Worm (Caenorhabditis elegans) whole organism, L4 larva: ENCODE data around the gene F59B10.4.

Experiments
- D1046.2 ChIP-seq: fragments of 200-800 bp; sonication (Bioruptor generic); IDR thresholded peaks from 2 replicates; pipeline ENCODE4 v1.3.6; 2022; ENCODE audit warnings: missing genetic modification characterization, missing compliant biosample characterization
- F10B5.3 ChIP-seq: sonication (generic microtip); optimal IDR thresholded peaks from 2 replicates; lab custom pipeline; 2016; ENCODE audit warnings: mild to moderate bottlenecking, missing genetic modification characterization, missing compliant biosample characterization
- F37D6.2 ChIP-seq: sonication (generic microtip); optimal IDR thresholded peaks from 2 replicates; lab custom pipeline; 2016; ENCODE audit warnings: mild to moderate bottlenecking, missing genetic modification characterization, missing compliant biosample characterization
- Y105C5A.15 ChIP-seq: fragments of 200-800 bp; sonication (Bioruptor generic); IDR thresholded peaks from 2 replicates; pipeline ENCODE4 v1.3.6; 2022; ENCODE audit warnings: missing genetic modification characterization, missing compliant biosample characterization
- ZK337.2 ChIP-seq: fragments of 200-800 bp; sonication (Bioruptor generic); IDR thresholded peaks from 2 replicates; pipeline ENCODE4 v1.3.6; 2022; ENCODE audit warnings: missing genetic modification reagents, missing genetic modification characterization, missing compliant biosample characterization
- aly-2 ChIP-seq: sonication (generic microtip); optimal IDR thresholded peaks from 2 replicates; lab custom pipeline; 2018; ENCODE audit warnings: missing biosample characterization, missing genetic modification characterization
- ama-1 ChIP-seq: fragments of 150-350 bp; optimal IDR thresholded peaks from 2 replicates; lab custom pipeline; 2014; ENCODE audit warnings: inconsistent platforms, mixed read lengths
- attf-4 ChIP-seq: sonication (generic microtip); optimal IDR thresholded peaks from 3 replicates; lab custom pipeline; 2017; ENCODE audit warnings: missing biosample characterization, missing genetic modification characterization
- ceh-32 ChIP-seq: sonication (generic microtip); optimal IDR thresholded peaks from 2 replicates; lab custom pipeline; 2016; ENCODE audit warnings: mild to moderate bottlenecking, missing genetic modification characterization, missing compliant biosample characterization; ENCODE audit not compliant: poor library complexity
- ces-1 ChIP-seq: fragments of 150-350 bp; sonication (generic microtip); optimal IDR thresholded peaks from 4 replicates; lab custom pipeline; 2014; ENCODE audit warnings: missing biosample characterization, missing genetic modification reagents, missing genetic modification characterization
- ctbp-1 ChIP-seq: fragments of 200-800 bp; sonication (Bioruptor generic); IDR thresholded peaks from 2 replicates; pipeline ENCODE4 v1.3.6; 2022; ENCODE audit warnings: missing genetic modification reagents, missing genetic modification characterization, missing compliant biosample characterization
- daf-12 ChIP-seq: fragments of 150-350 bp; optimal IDR thresholded peaks from 2 replicates; lab custom pipeline; 2014; ENCODE audit warnings: missing biosample characterization, missing genetic modification reagents, missing genetic modification characterization
- daf-19 ChIP-seq: fragments of 200-800 bp; sonication (Bioruptor generic); conservative IDR thresholded peaks from 2 replicates; pipeline ENCODE4 v1.3.6; 2022; ENCODE audit warnings: missing genetic modification characterization, missing compliant biosample characterization
- daf-8 ChIP-seq: fragments of 200-800 bp; sonication (Bioruptor generic); IDR thresholded peaks from 2 replicates; pipeline ENCODE4 v1.3.6; 2022; ENCODE audit warnings: missing genetic modification characterization, missing compliant biosample characterization
- dmd-9 ChIP-seq: fragments of 200-800 bp; sonication (Bioruptor generic); IDR thresholded peaks from 2 replicates; pipeline ENCODE4 v1.3.6; 2022; ENCODE audit warnings: missing genetic modification reagents, missing genetic modification characterization, missing compliant biosample characterization
- duxl-1 ChIP-seq: sonication (generic microtip); optimal IDR thresholded peaks from 2 replicates; lab custom pipeline; 2016; ENCODE audit warnings: mild to moderate bottlenecking, missing genetic modification characterization, moderate library complexity, missing compliant biosample characterization; ENCODE audit not compliant: poor library complexity
- egl-27 ChIP-seq: sonication (generic microtip); optimal IDR thresholded peaks from 3 replicates; lab custom pipeline; 2017; ENCODE audit warnings: missing biosample characterization, missing genetic modification reagents, missing genetic modification characterization
- egl-43 ChIP-seq: fragments of 200-800 bp; sonication (Bioruptor generic); IDR thresholded peaks from 2 replicates; pipeline ENCODE4 v1.3.6; 2022; ENCODE audit warnings: missing genetic modification reagents, missing genetic modification characterization, missing compliant biosample characterization
- fkh-10 ChIP-seq: fragments of 150-350 bp; optimal IDR thresholded peaks from 2 replicates; lab custom pipeline; 2014; ENCODE audit warnings: missing biosample characterization, missing genetic modification reagents, missing genetic modification characterization
- fos-1 ChIP-seq: fragments of 150-350 bp; optimal IDR thresholded peaks from 2 replicates; lab custom pipeline; 2014; ENCODE audit warnings: missing biosample characterization, missing genetic modification characterization
- gei-8 ChIP-seq: fragments of 200-800 bp; sonication (Bioruptor generic); optimal IDR thresholded peaks from 2 replicates; lab custom pipeline; 2018; ENCODE audit warnings: mild to moderate bottlenecking, missing genetic modification characterization, missing compliant biosample characterization
- hlh-30 ChIP-seq: sonication (generic microtip); optimal IDR thresholded peaks from 2 replicates; lab custom pipeline; 2017; ENCODE audit warnings: antibody characterized with exemption, mild to moderate bottlenecking, missing genetic modification characterization, missing compliant biosample characterization; ENCODE audit not compliant: insufficient read depth
- hmg-1.1 ChIP-seq: fragments of 200-800 bp; sonication (Bioruptor generic); IDR thresholded peaks from 2 replicates; pipeline ENCODE4 v1.3.6; 2022; ENCODE audit warnings: missing genetic modification reagents, missing genetic modification characterization, missing compliant biosample characterization
- lin-13 ChIP-seq: fragments of 150-350 bp; optimal IDR thresholded peaks from 2 replicates; lab custom pipeline; 2014; ENCODE audit warnings: missing biosample characterization, missing genetic modification reagents, missing genetic modification characterization
- lin-29 ChIP-seq: fragments of 200-800 bp; sonication (Bioruptor generic); IDR thresholded peaks from 2 replicates; pipeline ENCODE4 v1.3.6; 2022; ENCODE audit warnings: missing genetic modification reagents, missing genetic modification characterization, missing compliant biosample characterization
- lsy-2 ChIP-seq, 2 experiments: fragments of 150-350 bp in 1 of 2; sonication (generic microtip) in 1 of 2; optimal IDR thresholded peaks; 2 replicates each; lab custom pipeline; 2014 to 2017; ENCODE audit warnings: missing biosample characterization in 2 of 2, missing genetic modification characterization in 2 of 2
- madf-9 ChIP-seq: fragments of 200-800 bp; sonication (Bioruptor generic); conservative IDR thresholded peaks from 2 replicates; pipeline ENCODE4 v1.3.6; 2022; ENCODE audit warnings: missing genetic modification reagents, missing genetic modification characterization, missing compliant biosample characterization
- mdl-1 ChIP-seq, 2 experiments: fragments of 150-350 bp in 1 of 2; sonication (generic microtip) in 1 of 2; optimal IDR thresholded peaks; 2 replicates each; lab custom pipeline; 2014 to 2017; ENCODE audit warnings: missing biosample characterization in 2 of 2, missing genetic modification characterization in 2 of 2
- mdt-29 ChIP-seq: fragments of 200-800 bp; sonication (Bioruptor generic); IDR thresholded peaks from 2 replicates; pipeline ENCODE4 v1.3.6; 2022; ENCODE audit warnings: missing genetic modification reagents, missing genetic modification characterization, missing compliant biosample characterization
- mes-2 ChIP-seq: sonication (generic microtip); optimal IDR thresholded peaks from 2 replicates; lab custom pipeline; 2016; ENCODE audit warnings: missing genotype, mild to moderate bottlenecking, missing genetic modification characterization, missing compliant biosample characterization; ENCODE audit not compliant: poor library complexity, severe bottlenecking
- mxl-3 ChIP-seq: fragments of 200-800 bp; sonication (Bioruptor generic); optimal IDR thresholded peaks from 2 replicates; lab custom pipeline; 2018; ENCODE audit warnings: mild to moderate bottlenecking, missing genetic modification characterization, missing compliant biosample characterization
- nhr-10 ChIP-seq: fragments of 150-350 bp; optimal IDR thresholded peaks from 2 replicates; lab custom pipeline; 2014; ENCODE audit warnings: missing biosample characterization, missing genetic modification characterization
- nhr-237 ChIP-seq: sonication (generic microtip); optimal IDR thresholded peaks from 2 replicates; lab custom pipeline; 2017; ENCODE audit warnings: missing biosample characterization, missing genetic modification characterization
- nhr-28 ChIP-seq: fragments of 150-350 bp; optimal IDR thresholded peaks from 2 replicates; lab custom pipeline; 2014; ENCODE audit warnings: missing biosample characterization, missing genetic modification characterization
- nhr-41 ChIP-seq: fragments of 200-800 bp; sonication (Bioruptor generic); IDR thresholded peaks from 2 replicates; pipeline ENCODE4 v1.3.6; 2022; ENCODE audit warnings: missing genetic modification reagents, missing genetic modification characterization, missing compliant biosample characterization
- nhr-42 ChIP-seq: fragments of 200-800 bp; sonication (Bioruptor generic); IDR thresholded peaks from 2 replicates; pipeline ENCODE4 v1.3.6; 2022; ENCODE audit warnings: missing genetic modification characterization, missing compliant biosample characterization
- nhr-48 ChIP-seq: sonication (generic microtip); optimal IDR thresholded peaks from 2 replicates; lab custom pipeline; 2016; ENCODE audit warnings: mild to moderate bottlenecking, missing genetic modification characterization, missing compliant biosample characterization
- nhr-6 ChIP-seq: fragments of 150-350 bp; optimal IDR thresholded peaks from 2 replicates; lab custom pipeline; 2014; ENCODE audit warnings: missing biosample characterization, missing genetic modification characterization
- nhr-76 ChIP-seq: fragments of 150-350 bp; optimal IDR thresholded peaks from 2 replicates; lab custom pipeline; 2014; ENCODE audit warnings: missing biosample characterization, missing genetic modification characterization
- nhr-77 ChIP-seq: fragments of 150-350 bp; optimal IDR thresholded peaks from 2 replicates; lab custom pipeline; 2014; ENCODE audit warnings: missing biosample characterization, missing genetic modification characterization
- pha-4 ChIP-seq, 2 experiments: fragments of 150-350 bp in 1 of 2; fragments of 200-800 bp in 1 of 2; sonication (Bioruptor generic) in 1 of 2; IDR thresholded peaks in 1 of 2; optimal IDR thresholded peaks in 1 of 2; 2 replicates each; pipeline versions ENCODE4 v1.3.6 to Lab custom; 2014 to 2022; ENCODE audit warnings: missing genetic modification characterization in 2 of 2, missing genetic modification reagents in 2 of 2, missing biosample characterization in 1 of 2, missing compliant biosample characterization in 1 of 2
- rbr-2 ChIP-seq: sonication (generic microtip); optimal IDR thresholded peaks from 2 replicates; lab custom pipeline; 2016; ENCODE audit warnings: missing genotype, missing genetic modification characterization, missing compliant biosample characterization
- sdz-12 ChIP-seq: fragments of 200-800 bp; sonication (Bioruptor generic); optimal IDR thresholded peaks from 2 replicates; lab custom pipeline; 2018; ENCODE audit warnings: mild to moderate bottlenecking, missing genetic modification characterization, missing compliant biosample characterization
- set-16 ChIP-seq: fragments of 200-800 bp; sonication (Bioruptor generic); IDR thresholded peaks from 2 replicates; pipeline ENCODE4 v1.3.6; 2022; ENCODE audit warnings: missing genetic modification reagents, missing genetic modification characterization, missing compliant biosample characterization
- snpc-4 ChIP-seq: fragments of 150-350 bp; optimal IDR thresholded peaks from 2 replicates; lab custom pipeline; 2014; ENCODE audit warnings: missing biosample characterization, missing genetic modification characterization
- spr-1 ChIP-seq: sonication (generic microtip); optimal IDR thresholded peaks from 2 replicates; lab custom pipeline; 2016; ENCODE audit warnings: mild to moderate bottlenecking, missing genetic modification characterization, missing compliant biosample characterization
- tra-1 ChIP-seq: fragments of 200-800 bp; sonication (Bioruptor generic); IDR thresholded peaks from 2 replicates; pipeline ENCODE4 v1.3.6; 2022; ENCODE audit warnings: missing genetic modification reagents, missing genetic modification characterization, missing compliant biosample characterization
- zfp-2 ChIP-seq: sonication (generic microtip); optimal IDR thresholded peaks from 2 replicates; lab custom pipeline; 2016; ENCODE audit warnings: mild to moderate bottlenecking, missing genetic modification characterization, missing compliant biosample characterization
- ztf-7 ChIP-seq: fragments of 150-350 bp; optimal IDR thresholded peaks from 2 replicates; lab custom pipeline; 2014; ENCODE audit warnings: missing biosample characterization, missing genetic modification characterization

F59B10.4 gene

DNA sequence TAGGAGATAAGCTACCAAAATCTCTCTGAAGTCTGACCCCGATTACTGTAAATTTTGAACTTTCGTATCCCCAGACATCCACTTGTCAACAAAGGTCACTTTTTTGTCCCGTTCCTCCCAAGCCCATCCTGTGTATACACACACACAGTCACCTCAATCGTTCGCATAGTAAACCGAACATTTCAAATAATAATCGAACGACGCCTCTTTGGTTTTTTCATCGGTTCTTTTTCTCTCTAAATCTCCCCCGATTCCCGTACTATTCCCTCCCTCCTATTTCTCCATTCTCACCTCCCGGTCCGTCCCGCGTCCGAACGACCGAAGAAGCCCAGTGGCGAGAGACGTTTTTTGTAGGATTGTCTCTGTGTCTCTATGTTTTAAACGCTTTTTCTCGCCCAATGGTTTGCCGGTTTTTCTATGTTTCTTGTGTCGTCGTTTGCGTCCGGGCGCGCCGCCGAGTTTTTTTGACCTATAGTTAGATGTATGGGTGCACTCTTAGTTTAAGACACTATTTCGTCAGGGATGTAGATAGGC, 10.4 kb upstream of the F59B10.4 start (continued):
- TF ChIP-seq lin-29 (no peak), rbr-2 (peak; percentile 27), zfp-2 (tag; lab: Kevin White, UChicago) (no peak), F37D6.2 (tag; lab: Kevin White, UChicago) (no peak), egl-43 (GFP tag; lab: Robert Waterston, UW) (no peak), mdl-1 (tag; optimal IDR thresholded peaks at IDR 0.05; lab: Kevin White, UChicago) (peak in 1 of 2 experiments; percentile 58), pha-4 (GFP tag; IDR thresholded peaks at IDR 0.05; lab: Robert Waterston, UW) (no peak), pha-4 (tag; optimal IDR thresholded peaks at IDR 0.05; lab: Kevin White, UChicago) (peak; percentile 86), lin-13 (GFP tag; lab: Kevin White, UChicago) (no peak), fos-1 (tag; lab: Kevin White, UChicago) (no peak), duxl-1 (tag; lab: Kevin White, UChicago) (no peak), nhr-6 (tag; lab: Kevin White, UChicago) (peak; percentile 33), egl-27 (no peak), daf-19 (GFP tag; lab: Robert Waterston, UW) (no peak), daf-8 (no peak), fkh-10 (no peak), mxl-3 (GFP tag; lab: Kevin White, UChicago) (no peak), ama-1 (lab: Kevin White, UChicago) (no peak), hlh-30 (tag; lab: Kevin White, UChicago) (peak; percentile 4), attf-4 (tag; lab: Kevin White, UChicago) (no peak)

DNA sequence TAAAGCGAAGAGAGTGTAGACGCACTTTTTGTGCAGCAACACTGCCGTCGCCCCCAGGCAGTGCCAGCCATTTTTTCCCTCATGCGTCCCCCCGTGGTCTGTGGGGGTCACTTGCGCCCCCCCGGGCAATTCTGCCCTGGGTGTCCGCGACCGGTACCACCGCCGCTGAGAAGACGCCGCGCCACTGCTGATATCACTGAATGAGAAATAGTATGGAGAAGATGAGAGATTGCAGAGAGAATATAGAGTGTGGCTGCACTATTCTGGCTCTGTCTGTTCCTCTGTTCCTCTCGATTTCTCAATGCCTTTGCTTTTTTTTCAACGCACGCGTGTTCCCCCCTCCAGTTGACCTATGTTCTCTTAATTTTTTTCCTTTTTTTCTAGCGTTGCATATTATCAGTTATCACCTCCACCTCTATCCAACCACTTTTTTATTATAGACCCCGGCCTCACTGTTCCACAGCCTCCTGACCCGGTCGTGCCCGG, 8.8 kb upstream of the F59B10.4 start, which contains the start of gene mab-10:
Gene mab-10 (plus strand): TSS at position 436 of the 486 bp plus-strand sequence.
- TF ChIP-seq sdz-12 (GFP tag; lab: Kevin White, UChicago) (no peak), ZK337.2 (GFP tag; lab: Robert Waterston, UW) (no peak), mes-2 (tag; lab: Kevin White, UChicago) (peak; percentile 55), mdl-1 (tag; optimal IDR thresholded peaks at IDR 0.05; lab: Kevin White, UChicago) (peak; percentile 14 to 80), snpc-4 (tag; lab: Kevin White, UChicago) (no peak), nhr-77 (no peak), pha-4 (GFP tag; IDR thresholded peaks at IDR 0.05; lab: Robert Waterston, UW) (peak; percentile 17; the same call in 1 of the 2 replicates), pha-4 (tag; optimal IDR thresholded peaks at IDR 0.05; lab: Kevin White, UChicago) (peak; percentile 49), aly-2 (tag; lab: Kevin White, UChicago) (no peak), F10B5.3 (tag; lab: Kevin White, UChicago) (no peak), gei-8 (GFP tag; lab: Kevin White, UChicago) (peak; percentile 20), nhr-76 (tag; lab: Kevin White, UChicago) (no peak), dmd-9 (GFP tag; lab: Robert Waterston, UW) (no peak), mdt-29 (GFP tag; lab: Robert Waterston, UW) (no peak), ztf-7 (tag; lab: Kevin White, UChicago) (no peak), lsy-2 (tag; optimal IDR thresholded peaks at IDR 0.05; lab: Kevin White, UChicago) (peak in 1 of 2 experiments; percentile 53), daf-8 (no peak), nhr-41 (GFP tag; lab: Robert Waterston, UW) (no peak), madf-9 (GFP tag; lab: Robert Waterston, UW) (no peak), nhr-48 (tag; lab: Kevin White, UChicago) (peak; percentile 20), ctbp-1 (GFP tag; lab: Robert Waterston, UW) (0 out of 2 replicates have a peak, but pooled peaks have one; percentile 41), Y105C5A.15 (GFP tag; lab: Robert Waterston, UW) (no peak), nhr-28 (tag; lab: Kevin White, UChicago) (peak; percentile 64), hmg-1.1 (GFP tag; lab: Robert Waterston, UW) (peak; percentile 78), D1046.2 (GFP tag; lab: Robert Waterston, UW) (no peak), ces-1 (no peak), nhr-237 (no peak), set-16 (peak; percentile 98), ceh-32 (tag; lab: Kevin White, UChicago) (peak; percentile 40), nhr-10 (tag; lab: Kevin White, UChicago) (no peak), egl-43 (GFP tag; lab: Robert Waterston, UW) (no peak), daf-12 (tag; lab: Kevin White, UChicago) (no peak), tra-1 (GFP tag; lab: Robert Waterston, UW) (no peak), spr-1 (tag; lab: Kevin White, UChicago) (no peak), nhr-42 (GFP tag; lab: Robert Waterston, UW) (no peak)
